Worm (Caenorhabditis elegans) whole organism, L2 larva: ENCODE measurements around the gene tab-1.

ENCODE experiments used
- C34F6.9 ChIP-seq: fragments of 150-350 bp; optimal IDR thresholded peaks from 2 replicates; lab custom pipeline; 2014; ENCODE audit warnings: missing biosample characterization, missing genetic modification characterization
- F13H6.1 ChIP-seq: sonication (generic microtip); optimal IDR thresholded peaks from 2 replicates; lab custom pipeline; 2016; ENCODE audit warnings: missing genetic modification characterization, missing compliant biosample characterization
- R02D3.7 ChIP-seq: fragments of 150-350 bp; optimal IDR thresholded peaks from 2 replicates; lab custom pipeline; 2014; ENCODE audit warnings: missing biosample characterization, missing genetic modification characterization
- Y55F3AM.14 ChIP-seq: fragments of 200-800 bp; sonication (Bioruptor generic); optimal IDR thresholded peaks from 2 replicates; lab custom pipeline; 2018; ENCODE audit warnings: mild to moderate bottlenecking, missing genetic modification characterization, missing compliant biosample characterization
- ZK546.5 ChIP-seq: sonication (generic microtip); optimal IDR thresholded peaks from 2 replicates; lab custom pipeline; 2017; ENCODE audit warnings: missing biosample characterization, missing genetic modification characterization
- alr-1 ChIP-seq: fragments of 150-350 bp; optimal IDR thresholded peaks from 2 replicates; lab custom pipeline; 2014; ENCODE audit warnings: missing biosample characterization, missing genetic modification characterization
- aly-2 ChIP-seq: fragments of 150-350 bp; optimal IDR thresholded peaks from 2 replicates; lab custom pipeline; 2014; ENCODE audit warnings: missing biosample characterization, missing genetic modification characterization
- ama-1 ChIP-seq: fragments of 150-350 bp; optimal IDR thresholded peaks from 2 replicates; lab custom pipeline; 2018; ENCODE audit warnings: inconsistent platforms
- blmp-1 ChIP-seq: sonication (generic microtip); optimal IDR thresholded peaks from 2 replicates; lab custom pipeline; 2017; ENCODE audit warnings: missing genetic modification characterization, mild to moderate bottlenecking, missing compliant biosample characterization, antibody characterized with exemption, moderate library complexity; ENCODE audit not compliant: insufficient read depth
- ceh-16 ChIP-seq: fragments of 150-350 bp; optimal IDR thresholded peaks from 2 replicates; lab custom pipeline; 2014; ENCODE audit warnings: missing biosample characterization, missing genetic modification characterization
- ceh-82 ChIP-seq: fragments of 150-350 bp; optimal IDR thresholded peaks from 2 replicates; lab custom pipeline; 2014; ENCODE audit warnings: missing biosample characterization, missing genetic modification characterization
- crh-2 ChIP-seq: sonication (generic microtip); optimal IDR thresholded peaks from 2 replicates; lab custom pipeline; 2017; ENCODE audit warnings: missing biosample characterization, missing genetic modification characterization
- dmd-4 ChIP-seq: sonication (generic microtip); optimal IDR thresholded peaks from 2 replicates; lab custom pipeline; 2017; ENCODE audit warnings: missing biosample characterization, missing genetic modification characterization
- egl-27 ChIP-seq: sonication (generic microtip); optimal IDR thresholded peaks from 3 replicates; lab custom pipeline; 2017; ENCODE audit warnings: missing biosample characterization, missing genetic modification reagents, missing genetic modification characterization
- elt-1 ChIP-seq: fragments of 150-350 bp; optimal IDR thresholded peaks from 2 replicates; lab custom pipeline; 2014; ENCODE audit warnings: missing biosample characterization, missing genetic modification characterization
- elt-3 ChIP-seq: sonication (generic microtip); optimal IDR thresholded peaks from 2 replicates; lab custom pipeline; 2017; ENCODE audit warnings: missing biosample characterization, missing genetic modification characterization
- fos-1 ChIP-seq: fragments of 150-350 bp; optimal IDR thresholded peaks from 2 replicates; lab custom pipeline; 2014; ENCODE audit warnings: missing biosample characterization, missing genetic modification characterization
- gmeb-1 ChIP-seq: fragments of 150-350 bp; optimal IDR thresholded peaks from 2 replicates; lab custom pipeline; 2014; ENCODE audit warnings: missing biosample characterization, missing genetic modification characterization
- lin-11 ChIP-seq: fragments of 150-350 bp; sonication (generic microtip); optimal IDR thresholded peaks from 2 replicates; lab custom pipeline; 2014; ENCODE audit warnings: missing biosample characterization, missing genetic modification characterization, inconsistent platforms, mixed read lengths
- lin-13 ChIP-seq: fragments of 150-350 bp; optimal IDR thresholded peaks from 2 replicates; lab custom pipeline; 2014; ENCODE audit warnings: missing biosample characterization, missing genetic modification reagents, missing genetic modification characterization
- lin-39 ChIP-seq: fragments of 150-350 bp; optimal IDR thresholded peaks from 2 replicates; lab custom pipeline; 2014; ENCODE audit warnings: missing biosample characterization, missing genetic modification reagents, missing genetic modification characterization
- lsy-2 ChIP-seq, 2 experiments: fragments of 150-350 bp in 1 of 2; sonication (generic microtip) in 1 of 2; optimal IDR thresholded peaks; 2 replicates each; lab custom pipeline; 2014 to 2017; ENCODE audit warnings: missing biosample characterization in 2 of 2, missing genetic modification characterization in 2 of 2
- mab-5 ChIP-seq: fragments of 150-350 bp; optimal IDR thresholded peaks from 2 replicates; lab custom pipeline; 2014; ENCODE audit warnings: missing biosample characterization, missing genetic modification characterization
- mbf-1 ChIP-seq: sonication (generic microtip); optimal IDR thresholded peaks from 2 replicates; lab custom pipeline; 2017; ENCODE audit warnings: missing biosample characterization, missing genetic modification characterization
- mdl-1 ChIP-seq, 2 experiments: fragments of 150-350 bp in 1 of 2; sonication (generic microtip) in 1 of 2; optimal IDR thresholded peaks; 2 replicates each; lab custom pipeline; 2017; ENCODE audit warnings: missing biosample characterization in 2 of 2, missing genetic modification characterization in 2 of 2
- nhr-10 ChIP-seq: sonication (generic microtip); optimal IDR thresholded peaks from 2 replicates; lab custom pipeline; 2017; ENCODE audit warnings: missing biosample characterization, missing genetic modification characterization
- nhr-11 ChIP-seq: fragments of 150-350 bp; optimal IDR thresholded peaks from 2 replicates; lab custom pipeline; 2014; ENCODE audit warnings: missing biosample characterization, missing genetic modification characterization
- nhr-12 ChIP-seq: fragments of 150-350 bp; optimal IDR thresholded peaks from 2 replicates; lab custom pipeline; 2014; ENCODE audit warnings: missing biosample characterization, missing genetic modification characterization
- nhr-129 ChIP-seq: fragments of 150-350 bp; optimal IDR thresholded peaks from 2 replicates; lab custom pipeline; 2014; ENCODE audit warnings: missing biosample characterization, missing genetic modification characterization
- nhr-21 ChIP-seq: fragments of 150-350 bp; optimal IDR thresholded peaks from 2 replicates; lab custom pipeline; 2014; ENCODE audit warnings: missing biosample characterization, missing genetic modification characterization
- nhr-23 ChIP-seq: fragments of 150-350 bp; optimal IDR thresholded peaks from 2 replicates; lab custom pipeline; 2014; ENCODE audit warnings: missing biosample characterization, missing genetic modification reagents, missing genetic modification characterization
- nhr-237 ChIP-seq: fragments of 150-350 bp; optimal IDR thresholded peaks from 2 replicates; lab custom pipeline; 2014; ENCODE audit warnings: missing biosample characterization, missing genetic modification characterization
- nhr-25 ChIP-seq: fragments of 150-350 bp; sonication (generic microtip); optimal IDR thresholded peaks from 3 replicates; lab custom pipeline; 2014; ENCODE audit warnings: missing biosample characterization, missing genetic modification characterization
- nhr-6 ChIP-seq: fragments of 150-350 bp; optimal IDR thresholded peaks from 2 replicates; lab custom pipeline; 2014; ENCODE audit warnings: missing biosample characterization, missing genetic modification characterization
- nhr-77 ChIP-seq: fragments of 150-350 bp; optimal IDR thresholded peaks from 2 replicates; lab custom pipeline; 2014; ENCODE audit warnings: missing biosample characterization, missing genetic modification characterization
- peb-1 ChIP-seq: fragments of 150-350 bp; optimal IDR thresholded peaks from 2 replicates; lab custom pipeline; 2014; ENCODE audit warnings: missing biosample characterization, missing genetic modification characterization
- sem-4 ChIP-seq: fragments of 150-350 bp; optimal IDR thresholded peaks from 2 replicates; lab custom pipeline; 2014; ENCODE audit warnings: missing biosample characterization, missing genetic modification reagents, missing genetic modification characterization
- skn-1 ChIP-seq: sonication (generic microtip); optimal IDR thresholded peaks from 2 replicates; lab custom pipeline; 2017; ENCODE audit warnings: missing biosample characterization, missing genetic modification characterization
- sma-3 ChIP-seq: sonication (generic microtip); optimal IDR thresholded peaks from 2 replicates; lab custom pipeline; 2016; ENCODE audit warnings: missing genetic modification reagents, missing genetic modification characterization, missing compliant biosample characterization
- sma-9 ChIP-seq, 2 experiments: fragments of 150-350 bp in 1 of 2; sonication (generic microtip) in 1 of 2; optimal IDR thresholded peaks; 2 replicates each; lab custom pipeline; 2014 to 2016; ENCODE audit warnings: missing genetic modification characterization in 2 of 2, mild to moderate bottlenecking in 1 of 2, missing biosample characterization in 1 of 2, missing compliant biosample characterization in 1 of 2, missing genetic modification reagents in 1 of 2, moderate library complexity in 1 of 2
- snpc-4 ChIP-seq: fragments of 150-350 bp; optimal IDR thresholded peaks from 2 replicates; lab custom pipeline; 2014; ENCODE audit warnings: missing biosample characterization, missing genetic modification characterization
- unc-39 ChIP-seq: fragments of 150-350 bp; optimal IDR thresholded peaks from 2 replicates; lab custom pipeline; 2014; ENCODE audit warnings: missing biosample characterization, missing genetic modification characterization
- unc-55 ChIP-seq: fragments of 150-350 bp; sonication (generic microtip); optimal IDR thresholded peaks from 3 replicates; lab custom pipeline; 2014; ENCODE audit warnings: missing biosample characterization, missing genetic modification reagents, missing genetic modification characterization
- unc-62 ChIP-seq: fragments of 150-350 bp; optimal IDR thresholded peaks from 2 replicates; lab custom pipeline; 2014; ENCODE audit warnings: missing biosample characterization, missing genetic modification reagents, missing genetic modification characterization
- zag-1 ChIP-seq: fragments of 150-350 bp; optimal IDR thresholded peaks from 2 replicates; lab custom pipeline; 2014; ENCODE audit warnings: missing biosample characterization, missing genetic modification characterization
- ztf-1 ChIP-seq: fragments of 200-800 bp; sonication (Bioruptor generic); conservative IDR thresholded peaks from 2 replicates; pipeline ENCODE4 v1.3.6; 2022; ENCODE audit warnings: missing genetic modification characterization, missing compliant biosample characterization
- ztf-11 ChIP-seq: sonication (generic microtip); optimal IDR thresholded peaks from 2 replicates; lab custom pipeline; 2017; ENCODE audit warnings: missing biosample characterization, missing genetic modification characterization
- ztf-4 ChIP-seq: fragments of 150-350 bp; optimal IDR thresholded peaks from 2 replicates; lab custom pipeline; 2014; ENCODE audit warnings: missing biosample characterization, missing genetic modification characterization

The tab-1 gene

DNA sequence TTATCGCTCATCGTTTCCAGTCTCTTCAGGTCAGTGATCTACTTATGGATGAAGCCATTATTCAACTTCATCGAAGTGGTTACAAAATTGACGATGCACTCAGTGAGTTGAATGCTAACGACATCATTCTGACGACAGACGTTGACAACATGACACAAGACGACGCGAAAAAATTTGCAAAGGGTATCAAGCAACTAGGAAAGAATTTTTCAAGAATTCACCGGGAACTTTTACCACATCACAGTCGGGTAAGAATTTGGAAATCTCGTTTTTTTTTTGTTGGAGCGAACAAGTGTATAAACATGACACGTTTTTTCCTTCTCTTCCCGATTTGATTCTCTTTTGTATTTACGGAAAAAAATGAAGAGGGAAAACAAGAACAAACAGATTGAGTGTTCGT, 37.5 kb downstream of the tab-1 start:
- TF ChIP-seq snpc-4 (tag; lab: Kevin White, UChicago) (no peak), ceh-82 (tag; lab: Kevin White, UChicago) (no peak), peb-1 (tag; lab: Kevin White, UChicago) (no peak), mdl-1 (tag; optimal IDR thresholded peaks at IDR 0.05; lab: Kevin White, UChicago) (no peak)

DNA sequence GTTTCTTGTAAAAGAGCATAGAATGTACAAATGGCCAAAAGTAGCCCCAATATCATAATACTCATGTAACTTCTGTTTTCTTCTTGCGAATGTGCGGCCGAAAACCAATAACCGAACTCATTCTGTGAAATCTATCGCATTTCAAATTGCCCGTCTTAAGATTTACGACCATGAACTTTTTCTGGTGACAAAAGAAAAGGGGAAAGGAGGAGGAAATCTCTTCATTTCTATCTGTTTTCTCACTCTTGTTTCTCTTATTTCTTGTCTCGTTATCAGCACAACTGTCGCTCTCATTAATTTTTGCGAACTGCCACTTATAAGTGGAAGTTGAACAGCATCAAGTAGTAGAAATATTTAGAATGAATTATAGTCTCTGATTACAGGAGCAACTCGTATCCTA, 38.0 kb downstream of the tab-1 start:
- no peak for TF ChIP-seq nhr-6
- TF ChIP-seq snpc-4 (tag; lab: Kevin White, UChicago), result no peak
- TF ChIP-seq mab-5, result peak; percentile 39
- TF ChIP-seq nhr-11 (tag; lab: Kevin White, UChicago), result no peak
- no peak for TF ChIP-seq nhr-77 (tag; lab: Kevin White, UChicago)
- TF ChIP-seq Y55F3AM.14 (GFP tag; lab: Kevin White, UChicago), result no peak
- no peak for TF ChIP-seq peb-1 (tag; lab: Kevin White, UChicago)
- TF ChIP-seq nhr-12 (tag; lab: Kevin White, UChicago), result no peak
- TF ChIP-seq ZK546.5 (tag; lab: Kevin White, UChicago), result no peak
- peak; percentile 19 for TF ChIP-seq nhr-25 (tag; lab: Kevin White, UChicago)
- TF ChIP-seq lin-11 (tag; lab: Kevin White, UChicago), result no peak
- no peak for TF ChIP-seq gmeb-1 (tag; lab: Kevin White, UChicago)
- TF ChIP-seq mbf-1, result no peak
- TF ChIP-seq nhr-237 (tag; lab: Kevin White, UChicago), result no peak
- no peak for TF ChIP-seq aly-2
- no peak for TF ChIP-seq elt-3
- TF ChIP-seq ceh-16 (tag; lab: Kevin White, UChicago), result no peak
- no peak for TF ChIP-seq nhr-21 (tag; lab: Kevin White, UChicago)
- TF ChIP-seq nhr-10 (tag; lab: Kevin White, UChicago), result no peak
- peak; percentile 45 for TF ChIP-seq sem-4 (tag; lab: Kevin White, UChicago)
- no peak for TF ChIP-seq ztf-11 (tag; lab: Kevin White, UChicago)
- TF ChIP-seq unc-39 (tag; lab: Kevin White, UChicago), result no peak
- TF ChIP-seq nhr-23 (tag; lab: Kevin White, UChicago), result no peak
- no peak for TF ChIP-seq alr-1 (tag; lab: Kevin White, UChicago)
- no peak for TF ChIP-seq mdl-1 (tag; optimal IDR thresholded peaks at IDR 0.05; lab: Kevin White, UChicago)
- TF ChIP-seq F13H6.1 (tag; lab: Kevin White, UChicago), result peak; percentile 51
- peak; percentile 26 for TF ChIP-seq fos-1
- peak; percentile 75 for TF ChIP-seq sma-9 (GFP tag; optimal IDR thresholded peaks at IDR 0.05; lab: Kevin White, UChicago)
- no peak for TF ChIP-seq sma-9 (tag; optimal IDR thresholded peaks at IDR 0.05; lab: Kevin White, UChicago)
- peak; percentile 49 for TF ChIP-seq nhr-129
- TF ChIP-seq lsy-2 (tag; optimal IDR thresholded peaks at IDR 0.05; lab: Kevin White, UChicago), result peak in 1 of 2 experiments; percentile 28
- no peak for TF ChIP-seq lin-39 (tag; lab: Kevin White, UChicago)
- TF ChIP-seq crh-2 (tag; lab: Kevin White, UChicago), result peak; percentile 13
- no peak for TF ChIP-seq zag-1 (tag; lab: Kevin White, UChicago)
- no peak for TF ChIP-seq unc-55 (GFP tag; lab: Kevin White, UChicago)
- no peak for TF ChIP-seq ztf-4
- no peak for TF ChIP-seq sma-3 (GFP tag; lab: Kevin White, UChicago)
- no peak for TF ChIP-seq dmd-4 (tag; lab: Kevin White, UChicago)
- no peak for TF ChIP-seq C34F6.9 (tag; lab: Kevin White, UChicago)
- peak; percentile 89 for TF ChIP-seq blmp-1 (tag; lab: Kevin White, UChicago)
- TF ChIP-seq R02D3.7 (tag; lab: Kevin White, UChicago), result no peak
- peak; percentile 87 for TF ChIP-seq egl-27 (tag; lab: Kevin White, UChicago)
- TF ChIP-seq ceh-82 (tag; lab: Kevin White, UChicago), result no peak
- TF ChIP-seq elt-1, result no peak
- TF ChIP-seq unc-62 (GFP tag; lab: Kevin White, UChicago), result no peak
- no peak for TF ChIP-seq ztf-1 (GFP tag; lab: Robert Waterston, UW)
- TF ChIP-seq lin-13 (GFP tag; lab: Kevin White, UChicago), result peak; percentile 13
- no peak for TF ChIP-seq ama-1 (lab: Kevin White, UChicago)
- TF ChIP-seq skn-1, result no peak
